Fruit fly (Drosophila melanogaster) whole organism, adult: ENCODE results near the gene Mulk.
A peak's percentile ranks its signal among the peaks of the same experiment; 100 is the strongest.

ENCODE experiments used
- CG12768 ChIP-seq: fragments of 200-800 bp; sonication (Bioruptor generic); optimal IDR thresholded peaks from 2 replicates; lab custom pipeline; 2017; ENCODE audit warnings: missing biosample characterization, missing genetic modification characterization, mild to moderate bottlenecking, moderate library complexity, missing genetic modification reagents
- CG14711 ChIP-seq: fragments of 200-800 bp; sonication (Bioruptor generic); optimal IDR thresholded peaks from 2 replicates; lab custom pipeline; 2018; ENCODE audit warnings: missing biosample characterization, mild to moderate bottlenecking, missing genetic modification characterization, moderate library complexity
- CG33017 ChIP-seq: fragments of 200-800 bp; sonication (Bioruptor generic); optimal IDR thresholded peaks from 2 replicates; lab custom pipeline; 2018; ENCODE audit warnings: missing biosample characterization, mild to moderate bottlenecking, missing genetic modification characterization, moderate library complexity
- CG5204 ChIP-seq: fragments of 200-800 bp; sonication (Bioruptor generic); optimal IDR thresholded peaks from 2 replicates; lab custom pipeline; 2016; ENCODE audit warnings: missing biosample characterization, missing genetic modification characterization
- CG7045 ChIP-seq: fragments of 200-800 bp; sonication (Bioruptor generic); optimal IDR thresholded peaks from 2 replicates; lab custom pipeline; 2017; ENCODE audit warnings: missing biosample characterization, mild to moderate bottlenecking, missing genetic modification characterization
- Clk ChIP-seq: fragments of 200-800 bp; sonication (Bioruptor generic); optimal IDR thresholded peaks from 2 replicates; lab custom pipeline; 2017; ENCODE audit warnings: missing biosample characterization, missing genetic modification characterization
- Mnt ChIP-seq: fragments of 200-800 bp; sonication (Bioruptor generic); optimal IDR thresholded peaks from 2 replicates; lab custom pipeline; 2016; ENCODE audit warnings: missing biosample characterization, mild to moderate bottlenecking, missing genetic modification characterization
- cic ChIP-seq: fragments of 200-800 bp; sonication (Bioruptor generic); optimal IDR thresholded peaks from 2 replicates; lab custom pipeline; 2017; ENCODE audit warnings: missing biosample characterization, mild to moderate bottlenecking, missing genetic modification characterization, moderate library complexity
- kay ChIP-seq: fragments of 200-800 bp; sonication (Bioruptor generic); peaks from one replicate; lab custom pipeline; 2016; ENCODE audit warnings: missing biosample characterization, missing genetic modification characterization, borderline replicate concordance
- ovo ChIP-seq: fragments of 200-800 bp; sonication (Bioruptor generic); optimal IDR thresholded peaks from 2 replicates; lab custom pipeline; 2016; ENCODE audit warnings: missing biosample characterization, missing genetic modification characterization
- toe ChIP-seq: fragments of 200-800 bp; sonication (Bioruptor generic); optimal IDR thresholded peaks from 2 replicates; lab custom pipeline; 2016; ENCODE audit warnings: missing biosample characterization, missing genetic modification characterization

dm6 chr2L:10299810-10300147 is 29.9 kb downstream of the Mulk start, which contains the start of gene CYLD:
- TF ChIP-seq CG7045 (GFP tag; lab: Kevin White, UChicago) (peak; percentile 21), ovo (GFP tag; lab: Kevin White, UChicago) (no peak), toe (GFP tag; lab: Kevin White, UChicago) (no peak), Clk (GFP tag; lab: Kevin White, UChicago) (no peak), Mnt (GFP tag; lab: Kevin White, UChicago) (no peak), CG5204 (no peak), CG14711 (tag; lab: Kevin White, UChicago) (peak; percentile 63), kay (GFP tag; lab: Kevin White, UChicago) (no peak), CG12768 (GFP tag; lab: Kevin White, UChicago) (no peak), cic (GFP tag; lab: Kevin White, UChicago) (no peak), CG33017 (tag; lab: Kevin White, UChicago) (peak; percentile 55)
